Worm (Caenorhabditis elegans): ENCODE data around the gene Y62E10A.20.

Y62E10A.20 gene

ce11 chrIV:13354044-13354443 is 31.8 kb downstream of the Y62E10A.20 start:
- no peak for TF ChIP-seq ceh-83 (GFP tag; optimal IDR thresholded peaks at IDR 0.05)
- TF ChIP-seq mls-2 (tag; optimal IDR thresholded peaks at IDR 0.05) = no peak
- TF ChIP-seq sptf-1 (tag; optimal IDR thresholded peaks at IDR 0.05) = no peak
- no peak for TF ChIP-seq nhr-12 (tag; optimal IDR thresholded peaks at IDR 0.05)
- no peak for TF ChIP-seq nhr-28 (tag; optimal IDR thresholded peaks at IDR 0.05)
- no peak for TF ChIP-seq pha-4 (tag; optimal IDR thresholded peaks at IDR 0.05)
- no peak for TF ChIP-seq mep-1 (tag; optimal IDR thresholded peaks at IDR 0.05)
- TF ChIP-seq elt-1 (tag; optimal IDR thresholded peaks at IDR 0.05; ENCODE audit: borderline replicate concordance, insufficient read depth) = no peak
- no peak for TF ChIP-seq unc-39 (tag; optimal IDR thresholded peaks at IDR 0.05)

ce11 chrIV:13353143-13353773 is 32.6 kb downstream of the Y62E10A.20 start, which contains the start of the genes rec-8 and mex-5:
Gene rec-8 (minus strand): TSS chrIV:13353193.
Gene mex-5 (plus strand): TSS chrIV:13353723.
- TF ChIP-seq pha-4 (tag; optimal IDR thresholded peaks at IDR 0.05) (no peak), lsy-2 (tag; optimal IDR thresholded peaks at IDR 0.05) (peak; percentile 74)

ce11 chrIV:13348592-13348991 is 37.3 kb downstream of the Y62E10A.20 start, which contains the start of gene W02A2.12:
Gene W02A2.12 (minus strand): TSS chrIV:13348831.
- TF ChIP-seq mep-1 (tag; optimal IDR thresholded peaks at IDR 0.05) (no peak), nhr-12 (tag; optimal IDR thresholded peaks at IDR 0.05) (no peak), hlh-1 (tag; optimal IDR thresholded peaks at IDR 0.05) (no peak), unc-39 (tag; optimal IDR thresholded peaks at IDR 0.05) (no peak), elt-3 (tag; optimal IDR thresholded peaks at IDR 0.05) (no peak), nhr-2 (tag; optimal IDR thresholded peaks at IDR 0.05) (no peak), elt-1 (tag; optimal IDR thresholded peaks at IDR 0.05; ENCODE audit: borderline replicate concordance, insufficient read depth) (no peak), ceh-43 (GFP tag; optimal IDR thresholded peaks at IDR 0.05) (no peak), nhr-28 (tag; optimal IDR thresholded peaks at IDR 0.05) (no peak), ceh-39 (tag; optimal IDR thresholded peaks at IDR 0.05) (no peak), lin-32 (GFP tag; optimal IDR thresholded peaks at IDR 0.05) (no peak)

ce11 chrIV:13347232-13347715 is 38.6 kb downstream of the Y62E10A.20 start, which contains the start of gene W02A2.9:
Gene W02A2.9 (plus strand): TSS chrIV:13347665.
- TF ChIP-seq lin-13 (tag; optimal IDR thresholded peaks at IDR 0.05) = no peak
- no peak for TF ChIP-seq elt-3 (tag; optimal IDR thresholded peaks at IDR 0.05)
- no peak for TF ChIP-seq bed-3 (GFP tag; optimal IDR thresholded peaks at IDR 0.05)
- no peak for TF ChIP-seq M03D4.4 (tag; optimal IDR thresholded peaks at IDR 0.05)
- TF ChIP-seq ceh-43 (GFP tag; optimal IDR thresholded peaks at IDR 0.05) = no peak
- TF ChIP-seq nhr-12 (tag; optimal IDR thresholded peaks at IDR 0.05) = no peak
- TF ChIP-seq unc-62 (GFP tag; optimal IDR thresholded peaks at IDR 0.05) = no peak
- no peak for TF ChIP-seq pha-4 (tag; optimal IDR thresholded peaks at IDR 0.05)
- no peak for TF ChIP-seq blmp-1 (tag; optimal IDR thresholded peaks at IDR 0.05)
- no peak for TF ChIP-seq flh-1 (GFP tag; optimal IDR thresholded peaks at IDR 0.05)
- TF ChIP-seq ztf-11 (tag; optimal IDR thresholded peaks at IDR 0.05) = no peak
- no peak for TF ChIP-seq mep-1 (tag; optimal IDR thresholded peaks at IDR 0.05)
- no peak for TF ChIP-seq elt-1 (tag; optimal IDR thresholded peaks at IDR 0.05; ENCODE audit: borderline replicate concordance, insufficient read depth)
- TF ChIP-seq tbx-8 (GFP tag; optimal IDR thresholded peaks at IDR 0.05) = no peak
- TF ChIP-seq ham-2 (GFP tag; optimal IDR thresholded peaks at IDR 0.05) = no peak
- TF ChIP-seq cnd-1 (tag; optimal IDR thresholded peaks at IDR 0.05) = no peak
- TF ChIP-seq zip-8 (tag; optimal IDR thresholded peaks at IDR 0.05) = no peak
- TF ChIP-seq unc-120 (tag; optimal IDR thresholded peaks at IDR 0.05; ENCODE audit: poor library complexity, severe bottlenecking) = no peak
- TF ChIP-seq mls-2 (tag; optimal IDR thresholded peaks at IDR 0.05) = no peak
- TF ChIP-seq unc-39 (tag; optimal IDR thresholded peaks at IDR 0.05) = no peak

- TF ChIP-seq mep-1 (tag; optimal IDR thresholded peaks at IDR 0.05) (no peak), elt-1 (tag; optimal IDR thresholded peaks at IDR 0.05; ENCODE audit: borderline replicate concordance, insufficient read depth) (no peak), cnd-1 (tag; optimal IDR thresholded peaks at IDR 0.05) (no peak), unc-120 (tag; optimal IDR thresholded peaks at IDR 0.05; ENCODE audit: poor library complexity, severe bottlenecking) (no peak), blmp-1 (tag; optimal IDR thresholded peaks at IDR 0.05) (no peak), ztf-11 (tag; optimal IDR thresholded peaks at IDR 0.05) (no peak), ceh-43 (GFP tag; optimal IDR thresholded peaks at IDR 0.05) (no peak)
Observed at ce11 chrIV:13346078-13346477, 39.8 kb downstream of the Y62E10A.20 start.
